Fruit fly (Drosophila melanogaster): Measurements from ENCODE around the gene CG5565.

DNA sequence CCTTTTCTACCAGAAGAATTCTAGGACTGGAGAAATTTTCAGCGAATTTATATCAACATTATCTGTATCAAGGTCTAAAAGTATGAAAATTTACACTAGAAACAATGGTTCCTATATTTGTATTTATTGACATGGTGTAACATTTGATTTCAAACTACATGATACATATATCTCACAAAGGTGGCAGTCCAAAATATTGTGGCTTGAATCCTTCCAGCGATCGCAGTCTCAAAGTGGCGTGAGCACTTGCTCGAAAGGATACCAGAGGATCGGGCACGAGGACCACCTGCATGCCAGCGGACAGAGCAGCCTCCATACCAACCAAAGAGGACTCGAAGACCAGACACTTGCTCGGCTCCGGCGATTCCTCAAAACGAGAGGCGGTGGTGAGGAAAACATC, 1.7 kb downstream of the CG5565 start, which contains the start of gene CG5561:
- TF ChIP-seq CTCF (optimal IDR thresholded peaks at IDR 0.05) (no peak), CG8478 (optimal IDR thresholded peaks at IDR 0.05) (no peak)

Data from S2 (cell line).